Fruit fly (Drosophila melanogaster): ENCODE measurements around the gene CG11598.

dm6 chr3R:12674041-12674623, 39.4 kb downstream of the CG11598 start, which contains the start of gene Gnmt:
- TF ChIP-seq CG8478 (optimal IDR thresholded peaks at IDR 0.05), result no peak
- TF ChIP-seq CTCF (optimal IDR thresholded peaks at IDR 0.05), result no peak
